Fruit fly (Drosophila melanogaster) whole organism, embryonic: ENCODE measurements around the gene stg.
A peak's percentile ranks its signal among the peaks of the same experiment; 100 is the strongest.

ENCODE experiments used
- Asciz ChIP-seq: fragments of 200-800 bp; sonication (Bioruptor generic); optimal IDR thresholded peaks from 2 replicates; lab custom pipeline; 2017; ENCODE audit warnings: missing biosample characterization, mild to moderate bottlenecking, missing genetic modification characterization, missing genetic modification reagents
- BEAF-32 ChIP-seq: fragments of 200-800 bp; sonication (Bioruptor generic); optimal IDR thresholded peaks from 3 replicates; lab custom pipeline; 2017; ENCODE audit warnings: missing biosample characterization, missing genetic modification characterization, mild to moderate bottlenecking, moderate library complexity, missing genetic modification reagents
- CG10462 ChIP-seq: fragments of 200-800 bp; sonication (Bioruptor generic); optimal IDR thresholded peaks from 2 replicates; lab custom pipeline; 2016; ENCODE audit warnings: missing biosample characterization, missing genetic modification characterization
- CG11696 ChIP-seq: fragments of 200-800 bp; sonication (Bioruptor generic); IDR thresholded peaks from 2 replicates; pipeline ENCODE4 v1.3.6; 2022; ENCODE audit warnings: missing biosample characterization, missing genetic modification characterization
- CG12236 ChIP-seq: fragments of 200-800 bp; sonication (Bioruptor generic); optimal IDR thresholded peaks from 2 replicates; lab custom pipeline; 2016; ENCODE audit warnings: missing biosample characterization, missing genetic modification characterization
- CG1233 ChIP-seq: fragments of 200-800 bp; sonication (Bioruptor generic); optimal IDR thresholded peaks from 4 replicates; lab custom pipeline; 2018; ENCODE audit warnings: missing biosample characterization, mild to moderate bottlenecking, missing genetic modification characterization
- CG12942 ChIP-seq: fragments of 200-800 bp; sonication (Bioruptor generic); optimal IDR thresholded peaks from 3 replicates; lab custom pipeline; 2016; ENCODE audit warnings: missing biosample characterization, missing genetic modification characterization
- CG14965 ChIP-seq: fragments of 200-800 bp; sonication (Bioruptor generic); optimal IDR thresholded peaks from 2 replicates; lab custom pipeline; 2016; ENCODE audit warnings: missing biosample characterization, missing genetic modification characterization, borderline replicate concordance
- CG31441 ChIP-seq: fragments of 200-800 bp; sonication (Bioruptor generic); IDR thresholded peaks from 2 replicates; pipeline ENCODE4 v1.3.6; 2022; ENCODE audit warnings: missing biosample characterization, missing genetic modification characterization
- CG3847 ChIP-seq: fragments of 200-800 bp; sonication (Bioruptor generic); IDR thresholded peaks from 2 replicates; pipeline ENCODE4 v1.3.6; 2022; ENCODE audit warnings: missing biosample characterization, missing genetic modification characterization
- CG4282 ChIP-seq: fragments of 200-800 bp; sonication (Bioruptor generic); optimal IDR thresholded peaks from 2 replicates; lab custom pipeline; 2016; ENCODE audit warnings: missing biosample characterization, missing genetic modification characterization
- CG4328 ChIP-seq: fragments of 200-800 bp; sonication (Bioruptor generic); optimal IDR thresholded peaks from 3 replicates; lab custom pipeline; 2017; ENCODE audit warnings: missing biosample characterization, missing genetic modification reagents, missing genetic modification characterization
- CG4424 ChIP-seq: fragments of 200-800 bp; sonication (Bioruptor generic); optimal IDR thresholded peaks from 3 replicates; lab custom pipeline; 2016; ENCODE audit warnings: missing biosample characterization, missing genetic modification characterization
- CG6272 ChIP-seq: fragments of 200-800 bp; sonication (Bioruptor generic); IDR thresholded peaks from 2 replicates; pipeline ENCODE4 v1.3.6; 2022; ENCODE audit warnings: missing biosample characterization, missing genetic modification characterization
- CG7963 ChIP-seq: fragments of 200-800 bp; sonication (Bioruptor generic); IDR thresholded peaks from 3 replicates; pipeline ENCODE4 v1.3.6; 2022; ENCODE audit warnings: missing biosample characterization, missing genetic modification characterization; ENCODE audit not compliant: partially characterized antibody
- CG7987 ChIP-seq: fragments of 200-800 bp; sonication (Bioruptor generic); optimal IDR thresholded peaks from 2 replicates; lab custom pipeline; 2018; ENCODE audit warnings: missing biosample characterization, mild to moderate bottlenecking, missing genetic modification characterization, moderate library complexity
- CG8281 ChIP-seq: fragments of 200-800 bp; sonication (Bioruptor generic); optimal IDR thresholded peaks from 2 replicates; lab custom pipeline; 2018; ENCODE audit warnings: missing biosample characterization, mild to moderate bottlenecking, missing genetic modification characterization, moderate library complexity
- CG8388 ChIP-seq: fragments of 200-800 bp; sonication (Bioruptor generic); optimal IDR thresholded peaks from 2 replicates; lab custom pipeline; 2019; ENCODE audit warnings: missing biosample characterization, mild to moderate bottlenecking, missing genetic modification characterization, moderate library complexity
- CG9797 ChIP-seq: fragments of 200-800 bp; sonication (Bioruptor generic); optimal IDR thresholded peaks from 3 replicates; lab custom pipeline; 2018; ENCODE audit warnings: missing biosample characterization, mild to moderate bottlenecking, missing genetic modification characterization
- CG9932 ChIP-seq: fragments of 200-800 bp; sonication (Bioruptor generic); IDR thresholded peaks from 2 replicates; pipeline ENCODE4 v1.3.6; 2022; ENCODE audit warnings: missing biosample characterization, missing genetic modification characterization
- CoRest ChIP-seq: fragments of 200-800 bp; sonication (Bioruptor generic); optimal IDR thresholded peaks from 3 replicates; lab custom pipeline; 2018; ENCODE audit warnings: missing biosample characterization, mild to moderate bottlenecking, missing genetic modification characterization, moderate library complexity
- Drgx ChIP-seq: fragments of 200-800 bp; sonication (Bioruptor generic); IDR thresholded peaks from 2 replicates; pipeline ENCODE4 v1.3.6; 2022; ENCODE audit warnings: missing biosample characterization, missing genetic modification characterization
- Gug ChIP-seq: fragments of 200-800 bp; sonication (Bioruptor generic); IDR thresholded peaks from 4 replicates; pipeline ENCODE4 v1.3.6; 2022; ENCODE audit warnings: missing biosample characterization, missing genetic modification characterization
- H15 ChIP-seq: fragments of 200-800 bp; sonication (Bioruptor generic); IDR thresholded peaks from 3 replicates; pipeline ENCODE4 v1.3.6; 2022; ENCODE audit warnings: missing biosample characterization, missing genetic modification characterization
- HLH54F ChIP-seq: fragments of 200-800 bp; sonication (Bioruptor generic); optimal IDR thresholded peaks from 3 replicates; lab custom pipeline; 2016; ENCODE audit warnings: missing biosample characterization, missing genetic modification characterization
- Jarid2 ChIP-seq: fragments of 200-800 bp; sonication (Bioruptor generic); optimal IDR thresholded peaks from 3 replicates; lab custom pipeline; 2017; ENCODE audit warnings: mild to moderate bottlenecking, missing biosample characterization, missing genetic modification reagents, missing genetic modification characterization
- MTF-1 ChIP-seq: fragments of 200-800 bp; sonication (Bioruptor generic); optimal IDR thresholded peaks from 2 replicates; lab custom pipeline; 2018; ENCODE audit warnings: missing biosample characterization, mild to moderate bottlenecking, missing genetic modification characterization, borderline replicate concordance
- Med ChIP-seq: fragments of 200-800 bp; sonication (Bioruptor generic); peaks from one replicate; lab custom pipeline; 2016; ENCODE audit warnings: missing biosample characterization, missing genetic modification characterization, mild to moderate bottlenecking, inconsistent platforms, moderate library complexity
- Myb ChIP-seq: fragments of 200-800 bp; sonication (Bioruptor generic); optimal IDR thresholded peaks from 2 replicates; lab custom pipeline; 2016; ENCODE audit warnings: missing biosample characterization, missing genetic modification characterization
- NC2β ChIP-seq: fragments of 200-800 bp; sonication (Bioruptor generic); optimal IDR thresholded peaks from 2 replicates; lab custom pipeline; 2016; ENCODE audit warnings: missing biosample characterization, missing genetic modification characterization
- Sin3A ChIP-seq: fragments of >200 bp; optimal IDR thresholded peaks from 2 replicates; lab custom pipeline; 2018
- Trl ChIP-seq, 3 experiments: fragments of >200 bp in 2 of 3; fragments of 200-800 bp in 1 of 3; sonication (Bioruptor generic) in 1 of 3; optimal IDR thresholded peaks; 2 replicates in 1 of 3; 3 replicates in 2 of 3; lab custom pipeline; 2016 to 2017; ENCODE audit warnings: missing biosample characterization in 1 of 3, missing genetic modification characterization in 1 of 3
- YL-1 ChIP-seq: fragments of 200-800 bp; sonication (Bioruptor generic); optimal IDR thresholded peaks from 3 replicates; lab custom pipeline; 2017; ENCODE audit warnings: missing biosample characterization, mild to moderate bottlenecking, missing genetic modification characterization
- ac ChIP-seq: fragments of 200-800 bp; sonication (Bioruptor generic); optimal IDR thresholded peaks from 3 replicates; lab custom pipeline; 2017; ENCODE audit warnings: missing biosample characterization, mild to moderate bottlenecking, missing genetic modification characterization
- caup ChIP-seq: fragments of 200-800 bp; sonication (Bioruptor generic); optimal IDR thresholded peaks from 3 replicates; lab custom pipeline; 2017; ENCODE audit warnings: missing biosample characterization, mild to moderate bottlenecking, missing genetic modification characterization, moderate library complexity; ENCODE audit not compliant: severe bottlenecking
- eve ChIP-seq, 2 experiments: fragments of >200 bp; optimal IDR thresholded peaks; 2 replicates each; lab custom pipeline; 2017; ENCODE audit warnings: missing biosample characterization in 2 of 2, missing genetic modification characterization in 2 of 2
- fd102C ChIP-seq: fragments of 200-800 bp; sonication (Bioruptor generic); optimal IDR thresholded peaks from 2 replicates; lab custom pipeline; 2018; ENCODE audit warnings: missing biosample characterization, mild to moderate bottlenecking, missing genetic modification characterization, moderate library complexity
- gce ChIP-seq: fragments of 200-800 bp; sonication (Bioruptor generic); IDR thresholded peaks from 3 replicates; pipeline ENCODE4 v1.3.6; 2022; ENCODE audit warnings: missing biosample characterization, missing genetic modification characterization
- inv ChIP-seq: fragments of 200-800 bp; sonication (Bioruptor generic); IDR thresholded peaks from 2 replicates; pipeline ENCODE4 v1.3.6; 2022; ENCODE audit warnings: missing biosample characterization, missing genetic modification characterization; ENCODE audit not compliant: partially characterized antibody
- p53 ChIP-seq: fragments of 200-800 bp; sonication (Bioruptor generic); optimal IDR thresholded peaks from 2 replicates; lab custom pipeline; 2016; ENCODE audit warnings: missing biosample characterization, missing genetic modification characterization
- pum ChIP-seq: fragments of 200-800 bp; sonication (Bioruptor generic); optimal IDR thresholded peaks from 2 replicates; lab custom pipeline; 2016; ENCODE audit warnings: missing biosample characterization, missing genetic modification characterization
- scrt ChIP-seq: fragments of 200-800 bp; sonication (Bioruptor generic); optimal IDR thresholded peaks from 2 replicates; lab custom pipeline; 2018; ENCODE audit warnings: missing biosample characterization, mild to moderate bottlenecking, missing genetic modification characterization, moderate library complexity
- sens ChIP-seq: fragments of 200-800 bp; sonication (Bioruptor generic); peaks from one replicate; lab custom pipeline; 2016; ENCODE audit warnings: missing biosample characterization, missing genetic modification characterization
- sens-2 ChIP-seq: fragments of 200-800 bp; sonication (Bioruptor generic); IDR thresholded peaks from 2 replicates; pipeline ENCODE4 v1.3.6; 2022; ENCODE audit warnings: missing biosample characterization, missing genetic modification characterization
- sug ChIP-seq: fragments of 200-800 bp; optimal IDR thresholded peaks from 2 replicates; lab custom pipeline; 2019; ENCODE audit warnings: missing biosample characterization, mild to moderate bottlenecking, missing genetic modification characterization, moderate library complexity
- tio ChIP-seq: fragments of 200-800 bp; sonication (Bioruptor generic); optimal IDR thresholded peaks from 2 replicates; lab custom pipeline; 2017; ENCODE audit warnings: missing biosample characterization, missing genetic modification characterization, inconsistent platforms
- tx ChIP-seq: fragments of 200-800 bp; sonication (Bioruptor generic); optimal IDR thresholded peaks from 2 replicates; lab custom pipeline; 2016; ENCODE audit warnings: missing biosample characterization, missing genetic modification characterization
- unpg ChIP-seq: fragments of 200-800 bp; sonication (Bioruptor generic); optimal IDR thresholded peaks from 3 replicates; lab custom pipeline; 2018; ENCODE audit warnings: missing biosample characterization, mild to moderate bottlenecking, missing genetic modification characterization, moderate library complexity
- wek ChIP-seq: fragments of 200-800 bp; sonication (Bioruptor generic); optimal IDR thresholded peaks from 3 replicates; lab custom pipeline; 2018; ENCODE audit warnings: missing biosample characterization, mild to moderate bottlenecking, missing genetic modification characterization, moderate library complexity
- z ChIP-seq: fragments of 200-800 bp; sonication (Bioruptor generic); IDR thresholded peaks from 3 replicates; pipeline ENCODE4 v1.3.6; 2022; ENCODE audit warnings: missing biosample characterization, missing genetic modification characterization
- zen2 ChIP-seq: fragments of 200-800 bp; sonication (Bioruptor generic); IDR thresholded peaks from 3 replicates; pipeline ENCODE4 v1.3.6; 2022; ENCODE audit warnings: missing biosample characterization, missing genetic modification characterization; ENCODE audit not compliant: partially characterized antibody

stg gene

DNA sequence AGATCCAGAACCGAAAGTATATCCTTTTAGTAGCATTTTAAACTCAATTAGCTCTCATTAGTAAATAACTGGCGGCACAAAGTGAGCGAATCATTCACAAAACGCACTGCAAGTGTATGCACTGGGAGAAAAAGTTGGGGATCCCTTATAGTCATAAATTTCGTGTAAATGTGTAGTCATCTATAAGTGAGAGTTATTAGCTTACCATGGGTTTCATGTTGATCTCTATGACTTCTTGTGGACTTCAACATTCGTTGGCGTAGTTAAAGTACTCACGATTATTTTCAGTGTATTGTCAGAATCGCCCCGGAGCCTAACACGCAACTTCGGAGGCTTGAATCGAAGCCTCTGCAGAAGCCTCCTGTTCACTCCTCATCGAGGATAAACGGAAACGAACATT is 21.4 kb upstream of the stg start (continued):
- TF ChIP-seq wek, result no peak
- no peak for TF ChIP-seq CG7987
- no peak for TF ChIP-seq CG4282 (GFP tag; lab: Kevin White, UChicago)
- TF ChIP-seq CG6272 (GFP tag; lab: Robert Waterston, UW), result no peak
- TF ChIP-seq inv (GFP tag; lab: Robert Waterston, UW), result no peak
- no peak for TF ChIP-seq scrt (GFP tag; lab: Kevin White, UChicago)
- no peak for TF ChIP-seq ac (GFP tag; lab: Kevin White, UChicago)
- TF ChIP-seq gce, result no peak
- TF ChIP-seq Trl (optimal IDR thresholded peaks at IDR 0.05; lab: Kevin White, UChicago), result no peak
- TF ChIP-seq Trl (GFP tag; optimal IDR thresholded peaks at IDR 0.05; lab: Kevin White, UChicago), result no peak
- TF ChIP-seq CG8281 (tag; lab: Kevin White, UChicago), result no peak
- no peak for TF ChIP-seq CG9932 (GFP tag; lab: Robert Waterston, UW)
- peak; percentile 83 for TF ChIP-seq sens
- TF ChIP-seq CG11696 (GFP tag; lab: Robert Waterston, UW), result no peak
- TF ChIP-seq CG4328 (GFP tag; lab: Kevin White, UChicago), result no peak
- no peak for TF ChIP-seq CG9797 (GFP tag; lab: Kevin White, UChicago)
- TF ChIP-seq NC2β (GFP tag; lab: Kevin White, UChicago), result peak; percentile 10
- no peak for TF ChIP-seq tio
- peak; percentile 17 for TF ChIP-seq unpg
- no peak for TF ChIP-seq Jarid2
- no peak for TF ChIP-seq CG4424 (GFP tag; lab: Kevin White, UChicago)
- TF ChIP-seq CG12942 (GFP tag; lab: Kevin White, UChicago), result no peak
- TF ChIP-seq YL-1 (GFP tag; lab: Kevin White, UChicago), result no peak
- no peak for TF ChIP-seq CG12236 (GFP tag; lab: Kevin White, UChicago)
- TF ChIP-seq sug, result no peak
- TF ChIP-seq fd102C (GFP tag; lab: Kevin White, UChicago), result peak; percentile 31
- TF ChIP-seq CG3847 (GFP tag; lab: Robert Waterston, UW), result no peak
- TF ChIP-seq Sin3A (lab: Kevin White, UChicago), result no peak
- no peak for TF ChIP-seq MTF-1
- no peak for TF ChIP-seq zen2 (GFP tag; lab: Robert Waterston, UW)
- no peak for TF ChIP-seq CG7963 (GFP tag; lab: Robert Waterston, UW)
- no peak for TF ChIP-seq z (GFP tag; lab: Robert Waterston, UW)
- TF ChIP-seq H15, result no peak
- no peak for TF ChIP-seq tx (GFP tag; lab: Kevin White, UChicago)
- no peak for TF ChIP-seq pum (GFP tag; lab: Kevin White, UChicago)
- peak; percentile 25; the same call in 1 of the 2 replicates for TF ChIP-seq CG31441
- no peak for TF ChIP-seq p53
- no peak for TF ChIP-seq BEAF-32
- TF ChIP-seq sens-2 (GFP tag; lab: Robert Waterston, UW), result no peak
- peak; percentile 26 for TF ChIP-seq CG8388 (GFP tag; lab: Kevin White, UChicago)
- no peak for TF ChIP-seq Med
- TF ChIP-seq CG14965 (GFP tag; lab: Kevin White, UChicago), result no peak
- peak; percentile 14 for TF ChIP-seq CoRest (tag; lab: Kevin White, UChicago)
- no peak for TF ChIP-seq Myb (GFP tag; lab: Kevin White, UChicago)
- no peak for TF ChIP-seq CG10462 (GFP tag; lab: Kevin White, UChicago)
- no peak for TF ChIP-seq caup
- TF ChIP-seq eve (GFP tag; optimal IDR thresholded peaks at IDR 0.05; lab: Kevin White, UChicago), result no peak
- no peak for TF ChIP-seq HLH54F
- TF ChIP-seq CG1233, result no peak
- no peak for TF ChIP-seq Gug
- peak; percentile 18; the same call in 1 of the 2 replicates for TF ChIP-seq Drgx (GFP tag; lab: Robert Waterston, UW)
- no peak for TF ChIP-seq Asciz (GFP tag; lab: Kevin White, UChicago)
